Worm (Caenorhabditis elegans) whole organism, L2 larva: Measurements from ENCODE around the gene bath-39.

ENCODE experiments used
- C34F6.9 ChIP-seq: fragments of 150-350 bp; optimal IDR thresholded peaks from 2 replicates; lab custom pipeline; 2014; ENCODE audit warnings: missing biosample characterization, missing genetic modification characterization
- F13H6.1 ChIP-seq: sonication (generic microtip); optimal IDR thresholded peaks from 2 replicates; lab custom pipeline; 2016; ENCODE audit warnings: missing genetic modification characterization, missing compliant biosample characterization
- R02D3.7 ChIP-seq: fragments of 150-350 bp; optimal IDR thresholded peaks from 2 replicates; lab custom pipeline; 2014; ENCODE audit warnings: missing biosample characterization, missing genetic modification characterization
- Y55F3AM.14 ChIP-seq: fragments of 200-800 bp; sonication (Bioruptor generic); optimal IDR thresholded peaks from 2 replicates; lab custom pipeline; 2018; ENCODE audit warnings: mild to moderate bottlenecking, missing genetic modification characterization, missing compliant biosample characterization
- ZK546.5 ChIP-seq: sonication (generic microtip); optimal IDR thresholded peaks from 2 replicates; lab custom pipeline; 2017; ENCODE audit warnings: missing biosample characterization, missing genetic modification characterization
- alr-1 ChIP-seq: fragments of 150-350 bp; optimal IDR thresholded peaks from 2 replicates; lab custom pipeline; 2014; ENCODE audit warnings: missing biosample characterization, missing genetic modification characterization
- ama-1 ChIP-seq: fragments of 150-350 bp; optimal IDR thresholded peaks from 2 replicates; lab custom pipeline; 2018; ENCODE audit warnings: inconsistent platforms
- blmp-1 ChIP-seq: sonication (generic microtip); optimal IDR thresholded peaks from 2 replicates; lab custom pipeline; 2017; ENCODE audit warnings: missing genetic modification characterization, mild to moderate bottlenecking, missing compliant biosample characterization, antibody characterized with exemption, moderate library complexity; ENCODE audit not compliant: insufficient read depth
- ceh-16 ChIP-seq: fragments of 150-350 bp; optimal IDR thresholded peaks from 2 replicates; lab custom pipeline; 2014; ENCODE audit warnings: missing biosample characterization, missing genetic modification characterization
- crh-2 ChIP-seq: sonication (generic microtip); optimal IDR thresholded peaks from 2 replicates; lab custom pipeline; 2017; ENCODE audit warnings: missing biosample characterization, missing genetic modification characterization
- egl-27 ChIP-seq: sonication (generic microtip); optimal IDR thresholded peaks from 3 replicates; lab custom pipeline; 2017; ENCODE audit warnings: missing biosample characterization, missing genetic modification reagents, missing genetic modification characterization
- elt-1 ChIP-seq: fragments of 150-350 bp; optimal IDR thresholded peaks from 2 replicates; lab custom pipeline; 2014; ENCODE audit warnings: missing biosample characterization, missing genetic modification characterization
- elt-3 ChIP-seq: sonication (generic microtip); optimal IDR thresholded peaks from 2 replicates; lab custom pipeline; 2017; ENCODE audit warnings: missing biosample characterization, missing genetic modification characterization
- fos-1 ChIP-seq: fragments of 150-350 bp; optimal IDR thresholded peaks from 2 replicates; lab custom pipeline; 2014; ENCODE audit warnings: missing biosample characterization, missing genetic modification characterization
- gmeb-1 ChIP-seq: fragments of 150-350 bp; optimal IDR thresholded peaks from 2 replicates; lab custom pipeline; 2014; ENCODE audit warnings: missing biosample characterization, missing genetic modification characterization
- lin-13 ChIP-seq: fragments of 150-350 bp; optimal IDR thresholded peaks from 2 replicates; lab custom pipeline; 2014; ENCODE audit warnings: missing biosample characterization, missing genetic modification reagents, missing genetic modification characterization
- lsy-2 ChIP-seq, 2 experiments: fragments of 150-350 bp in 1 of 2; sonication (generic microtip) in 1 of 2; optimal IDR thresholded peaks; 2 replicates each; lab custom pipeline; 2014 to 2017; ENCODE audit warnings: missing biosample characterization in 2 of 2, missing genetic modification characterization in 2 of 2
- mab-5 ChIP-seq: fragments of 150-350 bp; optimal IDR thresholded peaks from 2 replicates; lab custom pipeline; 2014; ENCODE audit warnings: missing biosample characterization, missing genetic modification characterization
- mbf-1 ChIP-seq: sonication (generic microtip); optimal IDR thresholded peaks from 2 replicates; lab custom pipeline; 2017; ENCODE audit warnings: missing biosample characterization, missing genetic modification characterization
- nhr-11 ChIP-seq: fragments of 150-350 bp; optimal IDR thresholded peaks from 2 replicates; lab custom pipeline; 2014; ENCODE audit warnings: missing biosample characterization, missing genetic modification characterization
- nhr-12 ChIP-seq: fragments of 150-350 bp; optimal IDR thresholded peaks from 2 replicates; lab custom pipeline; 2014; ENCODE audit warnings: missing biosample characterization, missing genetic modification characterization
- nhr-21 ChIP-seq: fragments of 150-350 bp; optimal IDR thresholded peaks from 2 replicates; lab custom pipeline; 2014; ENCODE audit warnings: missing biosample characterization, missing genetic modification characterization
- nhr-23 ChIP-seq: fragments of 150-350 bp; optimal IDR thresholded peaks from 2 replicates; lab custom pipeline; 2014; ENCODE audit warnings: missing biosample characterization, missing genetic modification reagents, missing genetic modification characterization
- nhr-237 ChIP-seq: fragments of 150-350 bp; optimal IDR thresholded peaks from 2 replicates; lab custom pipeline; 2014; ENCODE audit warnings: missing biosample characterization, missing genetic modification characterization
- nhr-25 ChIP-seq: fragments of 150-350 bp; sonication (generic microtip); optimal IDR thresholded peaks from 3 replicates; lab custom pipeline; 2014; ENCODE audit warnings: missing biosample characterization, missing genetic modification characterization
- nhr-6 ChIP-seq: fragments of 150-350 bp; optimal IDR thresholded peaks from 2 replicates; lab custom pipeline; 2014; ENCODE audit warnings: missing biosample characterization, missing genetic modification characterization
- peb-1 ChIP-seq: fragments of 150-350 bp; optimal IDR thresholded peaks from 2 replicates; lab custom pipeline; 2014; ENCODE audit warnings: missing biosample characterization, missing genetic modification characterization
- sem-4 ChIP-seq: fragments of 150-350 bp; optimal IDR thresholded peaks from 2 replicates; lab custom pipeline; 2014; ENCODE audit warnings: missing biosample characterization, missing genetic modification reagents, missing genetic modification characterization
- skn-1 ChIP-seq: sonication (generic microtip); optimal IDR thresholded peaks from 2 replicates; lab custom pipeline; 2017; ENCODE audit warnings: missing biosample characterization, missing genetic modification characterization
- sma-3 ChIP-seq: sonication (generic microtip); optimal IDR thresholded peaks from 2 replicates; lab custom pipeline; 2016; ENCODE audit warnings: missing genetic modification reagents, missing genetic modification characterization, missing compliant biosample characterization
- sma-9 ChIP-seq, 2 experiments: fragments of 150-350 bp in 1 of 2; sonication (generic microtip) in 1 of 2; optimal IDR thresholded peaks; 2 replicates each; lab custom pipeline; 2014 to 2016; ENCODE audit warnings: missing genetic modification characterization in 2 of 2, mild to moderate bottlenecking in 1 of 2, missing biosample characterization in 1 of 2, missing compliant biosample characterization in 1 of 2, missing genetic modification reagents in 1 of 2, moderate library complexity in 1 of 2
- snpc-4 ChIP-seq: fragments of 150-350 bp; optimal IDR thresholded peaks from 2 replicates; lab custom pipeline; 2014; ENCODE audit warnings: missing biosample characterization, missing genetic modification characterization
- unc-39 ChIP-seq: fragments of 150-350 bp; optimal IDR thresholded peaks from 2 replicates; lab custom pipeline; 2014; ENCODE audit warnings: missing biosample characterization, missing genetic modification characterization
- unc-55 ChIP-seq: fragments of 150-350 bp; sonication (generic microtip); optimal IDR thresholded peaks from 3 replicates; lab custom pipeline; 2014; ENCODE audit warnings: missing biosample characterization, missing genetic modification reagents, missing genetic modification characterization
- unc-62 ChIP-seq: fragments of 150-350 bp; optimal IDR thresholded peaks from 2 replicates; lab custom pipeline; 2014; ENCODE audit warnings: missing biosample characterization, missing genetic modification reagents, missing genetic modification characterization
- zag-1 ChIP-seq: fragments of 150-350 bp; optimal IDR thresholded peaks from 2 replicates; lab custom pipeline; 2014; ENCODE audit warnings: missing biosample characterization, missing genetic modification characterization
- ztf-1 ChIP-seq: fragments of 200-800 bp; sonication (Bioruptor generic); conservative IDR thresholded peaks from 2 replicates; pipeline ENCODE4 v1.3.6; 2022; ENCODE audit warnings: missing genetic modification characterization, missing compliant biosample characterization
- ztf-11 ChIP-seq: sonication (generic microtip); optimal IDR thresholded peaks from 2 replicates; lab custom pipeline; 2017; ENCODE audit warnings: missing biosample characterization, missing genetic modification characterization
- ztf-4 ChIP-seq: fragments of 150-350 bp; optimal IDR thresholded peaks from 2 replicates; lab custom pipeline; 2014; ENCODE audit warnings: missing biosample characterization, missing genetic modification characterization

The bath-39 gene

ce11 chrV:13445229-13445949 is 13.9 kb upstream of the bath-39 start, which contains the start of gene Y2H9A.4:
TSS of gene Y2H9A.4 (plus strand) at chrV:13445899.
- TF ChIP-seq F13H6.1 (tag; lab: Kevin White, UChicago), result no peak
- TF ChIP-seq lin-13 (GFP tag; lab: Kevin White, UChicago), result no peak
- no peak for TF ChIP-seq ztf-1 (GFP tag; lab: Robert Waterston, UW)
- peak; percentile 23 for TF ChIP-seq C34F6.9 (tag; lab: Kevin White, UChicago)
- no peak for TF ChIP-seq Y55F3AM.14 (GFP tag; lab: Kevin White, UChicago)
- TF ChIP-seq fos-1, result peak; percentile 53
- TF ChIP-seq unc-39 (tag; lab: Kevin White, UChicago), result no peak
- no peak for TF ChIP-seq alr-1 (tag; lab: Kevin White, UChicago)
- no peak for TF ChIP-seq blmp-1
- peak; percentile 31 for TF ChIP-seq nhr-25 (tag; lab: Kevin White, UChicago)
- no peak for TF ChIP-seq ztf-4
- no peak for TF ChIP-seq sem-4 (tag; lab: Kevin White, UChicago)
- TF ChIP-seq ztf-11 (tag; lab: Kevin White, UChicago), result no peak
- TF ChIP-seq sma-9 (GFP tag; optimal IDR thresholded peaks at IDR 0.05; lab: Kevin White, UChicago), result no peak
- no peak for TF ChIP-seq sma-9 (tag; optimal IDR thresholded peaks at IDR 0.05; lab: Kevin White, UChicago)
- no peak for TF ChIP-seq nhr-23 (tag; lab: Kevin White, UChicago)
- TF ChIP-seq zag-1, result no peak
- no peak for TF ChIP-seq ama-1 (lab: Kevin White, UChicago)
- TF ChIP-seq elt-3, result no peak
- no peak for TF ChIP-seq egl-27 (tag; lab: Kevin White, UChicago)
- TF ChIP-seq unc-55 (GFP tag; lab: Kevin White, UChicago), result no peak
- no peak for TF ChIP-seq lsy-2 (tag; optimal IDR thresholded peaks at IDR 0.05; lab: Kevin White, UChicago)
- TF ChIP-seq peb-1 (tag; lab: Kevin White, UChicago), result no peak
- no peak for TF ChIP-seq snpc-4
- no peak for TF ChIP-seq gmeb-1 (tag; lab: Kevin White, UChicago)
- no peak for TF ChIP-seq ZK546.5 (tag; lab: Kevin White, UChicago)
- TF ChIP-seq ceh-16 (tag; lab: Kevin White, UChicago), result no peak
- TF ChIP-seq nhr-6, result no peak
- no peak for TF ChIP-seq mbf-1 (tag; lab: Kevin White, UChicago)
- TF ChIP-seq mab-5 (tag; lab: Kevin White, UChicago), result peak; percentile 28
- no peak for TF ChIP-seq sma-3 (GFP tag; lab: Kevin White, UChicago)
- TF ChIP-seq nhr-12, result no peak
- no peak for TF ChIP-seq nhr-21 (tag; lab: Kevin White, UChicago)
- no peak for TF ChIP-seq skn-1 (tag; lab: Kevin White, UChicago)
- TF ChIP-seq elt-1 (tag; lab: Kevin White, UChicago), result no peak
- TF ChIP-seq nhr-237 (tag; lab: Kevin White, UChicago), result no peak
- no peak for TF ChIP-seq unc-62
- TF ChIP-seq nhr-11 (tag; lab: Kevin White, UChicago), result no peak
- peak; percentile 56 for TF ChIP-seq crh-2
- TF ChIP-seq R02D3.7 (tag; lab: Kevin White, UChicago), result no peak

DNA sequence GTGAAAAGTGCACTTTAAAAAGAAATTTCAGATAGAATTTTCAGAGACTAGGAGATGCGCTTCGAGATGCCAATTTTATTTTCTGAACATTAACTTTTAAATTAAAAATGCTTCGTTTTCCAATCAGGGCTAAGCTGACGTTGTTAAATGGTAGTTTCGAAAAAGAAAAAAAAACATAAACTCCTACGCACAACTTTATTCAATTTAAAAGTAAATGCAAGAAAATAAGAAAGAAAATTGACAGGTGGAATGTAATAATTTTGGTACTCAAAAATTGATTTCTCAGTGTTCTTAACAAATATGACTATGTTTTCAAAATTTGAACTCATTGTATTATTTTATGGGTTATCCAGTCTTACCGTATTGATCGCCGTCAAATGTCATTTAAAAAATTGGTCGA is 5.9 kb upstream of the bath-39 start, which contains the start of gene lurp-2:
Gene lurp-2 (plus strand): TSS at position 301 of the 400 bp plus-strand sequence.
- no peak for TF ChIP-seq nhr-25 (tag; lab: Kevin White, UChicago)
- no peak for TF ChIP-seq ztf-1 (GFP tag; lab: Robert Waterston, UW)
- no peak for TF ChIP-seq fos-1
- TF ChIP-seq ceh-16 (tag; lab: Kevin White, UChicago), result no peak
- no peak for TF ChIP-seq blmp-1
- TF ChIP-seq snpc-4, result no peak
- no peak for TF ChIP-seq sma-9 (GFP tag; optimal IDR thresholded peaks at IDR 0.05; lab: Kevin White, UChicago)
- no peak for TF ChIP-seq sma-9 (tag; optimal IDR thresholded peaks at IDR 0.05; lab: Kevin White, UChicago)
- no peak for TF ChIP-seq unc-55 (GFP tag; lab: Kevin White, UChicago)
- TF ChIP-seq Y55F3AM.14 (GFP tag; lab: Kevin White, UChicago), result no peak
- no peak for TF ChIP-seq lsy-2 (tag; optimal IDR thresholded peaks at IDR 0.05; lab: Kevin White, UChicago)
- TF ChIP-seq nhr-12, result no peak
- no peak for TF ChIP-seq unc-62
- TF ChIP-seq alr-1 (tag; lab: Kevin White, UChicago), result no peak
